Fruit fly (Drosophila melanogaster): ENCODE results near the gene CG31465.
A peak's percentile ranks its signal among the peaks of the same experiment; 100 is the strongest.

CG31465 gene

DNA sequence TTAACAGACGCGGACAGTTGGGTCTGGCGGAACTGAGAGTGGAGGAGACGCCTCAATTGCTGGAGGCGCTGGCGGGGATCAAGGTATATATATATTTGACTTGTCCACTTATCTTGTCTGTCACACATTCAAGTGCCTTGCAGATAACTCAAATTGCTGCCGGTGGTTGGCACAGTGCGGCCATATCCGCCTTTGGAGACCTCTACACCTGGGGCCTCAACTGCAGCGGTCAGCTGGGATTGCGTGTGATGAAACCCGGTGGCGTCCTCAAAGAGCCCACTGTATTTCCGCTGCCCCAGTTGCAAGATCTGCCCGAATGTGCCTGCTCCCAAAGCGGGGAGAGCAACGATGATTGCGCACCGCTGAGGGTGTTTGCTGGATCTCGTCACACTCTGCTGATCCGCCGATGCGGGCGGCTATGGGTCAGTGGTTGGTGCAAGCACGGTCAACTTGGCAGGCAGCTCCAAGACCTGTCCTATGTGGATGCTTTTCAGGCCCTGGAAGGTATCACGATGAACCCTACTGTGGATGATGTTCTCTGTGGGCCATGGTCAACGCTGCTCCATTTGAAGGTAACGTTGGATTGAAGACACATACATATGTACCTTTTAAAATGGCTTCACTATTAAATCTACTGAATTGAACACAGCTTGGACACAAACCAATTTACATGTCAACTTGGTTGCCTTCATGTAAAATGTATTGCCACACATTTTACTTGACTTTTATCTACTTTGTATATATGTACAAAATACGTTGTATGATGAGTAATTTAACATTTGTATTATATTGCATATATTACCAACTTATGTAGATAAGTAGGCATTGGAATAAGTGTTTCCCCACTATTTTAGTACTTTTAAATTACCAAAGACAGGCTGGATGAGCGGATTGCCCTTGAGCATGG lies 8.3 kb downstream of the CG31465 start, which contains the start of gene CG43844 (continued):
- no peak for TF ChIP-seq ap (GFP tag; IDR thresholded peaks at IDR 0.05)
- TF ChIP-seq CG7963 (GFP tag; IDR thresholded peaks at IDR 0.05; ENCODE audit: partially characterized antibody): peak; percentile 34; the same call in 1 of the 3 replicates
- TF ChIP-seq exex (tag; optimal IDR thresholded peaks at IDR 0.05): peak; percentile 1
- peak; percentile 84 for TF ChIP-seq CTCF (GFP tag; optimal IDR thresholded peaks at IDR 0.05)
- TF ChIP-seq HmgZ (tag; optimal IDR thresholded peaks at IDR 0.05): peak; percentile 43
- peak; percentile 19 for TF ChIP-seq CG10267 (tag; optimal IDR thresholded peaks at IDR 0.05)
- no peak for TF ChIP-seq E2f2 (GFP tag; IDR thresholded peaks at IDR 0.05)
- no peak for TF ChIP-seq CG10321 (GFP tag; IDR thresholded peaks at IDR 0.05)
- TF ChIP-seq grau (tag; optimal IDR thresholded peaks at IDR 0.05): peak; percentile 50
- 0 out of 2 replicates have a peak, but pooled peaks have one; percentile 33 for TF ChIP-seq ara (GFP tag; IDR thresholded peaks at IDR 0.05)
- no peak for TF ChIP-seq pros (GFP tag; optimal IDR thresholded peaks at IDR 0.05)
- TF ChIP-seq CG6683 (GFP tag; optimal IDR thresholded peaks at IDR 0.05): no peak
- TF ChIP-seq Rx (GFP tag; IDR thresholded peaks at IDR 0.05): no peak
- TF ChIP-seq sr (GFP tag; IDR thresholded peaks at IDR 0.05): no peak
- TF ChIP-seq pita (GFP tag; optimal IDR thresholded peaks at IDR 0.05): peak; percentile 72
- TF ChIP-seq Sry-δ (GFP tag; optimal IDR thresholded peaks at IDR 0.05): peak; percentile 2
- peak; percentile 70; the same call in 2 of the 3 replicates for TF ChIP-seq CG6791 (GFP tag; IDR thresholded peaks at IDR 0.05; ENCODE audit: partially characterized antibody)
- no peak for TF ChIP-seq pan (optimal IDR thresholded peaks at IDR 0.05)
- TF ChIP-seq pan (GFP tag; optimal IDR thresholded peaks at IDR 0.05 in 1 of 2, IDR thresholded peaks at IDR 0.05 in 1 of 2): no peak
- TF ChIP-seq Rfx (GFP tag; IDR thresholded peaks at IDR 0.05): peak; percentile 24; the same call in 1 of the 2 replicates
- TF ChIP-seq vfl (GFP tag; optimal IDR thresholded peaks at IDR 0.05): no peak
- TF ChIP-seq hb (GFP tag; IDR thresholded peaks at IDR 0.05; ENCODE audit: partially characterized antibody): peak; percentile 64; the same call in 1 of the 3 replicates
- no peak for TF ChIP-seq bbx (GFP tag; IDR thresholded peaks at IDR 0.05; ENCODE audit: partially characterized antibody)
- TF ChIP-seq sens (GFP tag): peak; percentile 52
- TF ChIP-seq Xrp1 (GFP tag; IDR thresholded peaks at IDR 0.05): no peak
- TF ChIP-seq CG3726 (GFP tag; IDR thresholded peaks at IDR 0.05): no peak
- no peak for TF ChIP-seq Lhr (GFP tag; optimal IDR thresholded peaks at IDR 0.05)
- TF ChIP-seq Dll (GFP tag; IDR thresholded peaks at IDR 0.05; ENCODE audit: partially characterized antibody): no peak
- TF ChIP-seq sisA (GFP tag; IDR thresholded peaks at IDR 0.05): 0 out of 2 replicates have a peak, but pooled peaks have one; percentile 6
- no peak for TF ChIP-seq HmgD (GFP tag; optimal IDR thresholded peaks at IDR 0.05)
- no peak for TF ChIP-seq CG4820 (GFP tag; optimal IDR thresholded peaks at IDR 0.05)
- TF ChIP-seq CG10565 (GFP tag; optimal IDR thresholded peaks at IDR 0.05): no peak
- TF ChIP-seq Ets65A (GFP tag): peak; percentile 60
- peak; percentile 40 for TF ChIP-seq cg (GFP tag; optimal IDR thresholded peaks at IDR 0.05)
- peak; percentile 54; the same call in 2 of the 3 replicates for TF ChIP-seq Opbp (GFP tag; IDR thresholded peaks at IDR 0.05; ENCODE audit: partially characterized antibody)
- no peak for TF ChIP-seq CG34376 (GFP tag; optimal IDR thresholded peaks at IDR 0.05)
- no peak for TF ChIP-seq Adf1 (GFP tag; IDR thresholded peaks at IDR 0.05)
- TF ChIP-seq Hey (tag; optimal IDR thresholded peaks at IDR 0.05): peak; percentile 65
- no peak for TF ChIP-seq Abd-B (GFP tag; optimal IDR thresholded peaks at IDR 0.05)
- no peak for TF ChIP-seq Fer1 (GFP tag; optimal IDR thresholded peaks at IDR 0.05)
- TF ChIP-seq CG16863 (GFP tag; optimal IDR thresholded peaks at IDR 0.05): no peak
- no peak for TF ChIP-seq gsb-n (tag; optimal IDR thresholded peaks at IDR 0.05)
- no peak for TF ChIP-seq Asciz (GFP tag; optimal IDR thresholded peaks at IDR 0.05)
- no peak for TF ChIP-seq pnt (GFP tag; optimal IDR thresholded peaks at IDR 0.05)
- no peak for TF ChIP-seq gsb (GFP tag; IDR thresholded peaks at IDR 0.05)
- no peak for TF ChIP-seq CG8924 (tag; optimal IDR thresholded peaks at IDR 0.05)
- TF ChIP-seq CG1602 (GFP tag; optimal IDR thresholded peaks at IDR 0.05): no peak
- no peak for TF ChIP-seq CoRest (tag; optimal IDR thresholded peaks at IDR 0.05)
- no peak for TF ChIP-seq CG31224 (GFP tag; IDR thresholded peaks at IDR 0.05)
